Worm (Caenorhabditis elegans) whole organism, late embryonic: ENCODE data around the gene col-36.

Experiments
- C08G9.2 ChIP-seq: sonication (generic microtip); optimal IDR thresholded peaks from 2 replicates; lab custom pipeline; 2016; ENCODE audit warnings: mild to moderate bottlenecking, missing genetic modification characterization, moderate library complexity, missing compliant biosample characterization
- C38D4.7 ChIP-seq: fragments of 200-800 bp; sonication (Bioruptor generic); optimal IDR thresholded peaks from 2 replicates; lab custom pipeline; 2018; ENCODE audit warnings: mild to moderate bottlenecking, missing genetic modification characterization, moderate library complexity, missing compliant biosample characterization
- K02D7.2 ChIP-seq: sonication (generic microtip); optimal IDR thresholded peaks from 2 replicates; lab custom pipeline; 2017; ENCODE audit warnings: mild to moderate bottlenecking, missing genetic modification characterization, missing compliant biosample characterization
- T23F11.4 ChIP-seq: fragments of 200-800 bp; sonication (Bioruptor generic); optimal IDR thresholded peaks from 2 replicates; lab custom pipeline; 2018; ENCODE audit warnings: mild to moderate bottlenecking, missing genetic modification characterization, missing compliant biosample characterization
- Y22D7AL.16 ChIP-seq: sonication (generic microtip); optimal IDR thresholded peaks from 2 replicates; lab custom pipeline; 2016; ENCODE audit warnings: missing genetic modification characterization, missing compliant biosample characterization
- ama-1 ChIP-seq: fragments of 150-350 bp; optimal IDR thresholded peaks from 2 replicates; lab custom pipeline; 2014
- ceh-14 ChIP-seq: sonication (generic microtip); optimal IDR thresholded peaks from 2 replicates; lab custom pipeline; 2016; ENCODE audit warnings: missing genotype, missing genetic modification characterization, missing compliant biosample characterization
- ceh-18 ChIP-seq: sonication (generic microtip); optimal IDR thresholded peaks from 2 replicates; lab custom pipeline; 2016; ENCODE audit warnings: missing genetic modification characterization, missing compliant biosample characterization
- ceh-31 ChIP-seq: sonication (generic microtip); optimal IDR thresholded peaks from 2 replicates; lab custom pipeline; 2016; ENCODE audit warnings: missing genetic modification characterization, missing compliant biosample characterization
- ceh-34 ChIP-seq: sonication (generic microtip); optimal IDR thresholded peaks from 2 replicates; lab custom pipeline; 2016; ENCODE audit warnings: mild to moderate bottlenecking, missing genetic modification characterization, missing compliant biosample characterization
- elt-2 ChIP-seq: sonication (generic microtip); optimal IDR thresholded peaks from 2 replicates; lab custom pipeline; 2016; ENCODE audit warnings: missing genetic modification reagents, missing genetic modification characterization, missing compliant biosample characterization
- ets-4 ChIP-seq: sonication (generic microtip); optimal IDR thresholded peaks from 2 replicates; lab custom pipeline; 2016; ENCODE audit warnings: missing genetic modification characterization, missing compliant biosample characterization
- fax-1 ChIP-seq: sonication (generic microtip); optimal IDR thresholded peaks from 2 replicates; lab custom pipeline; 2016; ENCODE audit warnings: missing genotype, missing genetic modification characterization, missing compliant biosample characterization
- gmeb-2 ChIP-seq: sonication (generic microtip); optimal IDR thresholded peaks from 2 replicates; lab custom pipeline; 2016; ENCODE audit warnings: missing genetic modification characterization, inconsistent platforms, missing compliant biosample characterization
- hlh-15 ChIP-seq: sonication (generic microtip); optimal IDR thresholded peaks from 2 replicates; lab custom pipeline; 2016; ENCODE audit warnings: missing genetic modification characterization, missing compliant biosample characterization
- hlh-30 ChIP-seq: sonication (generic microtip); optimal IDR thresholded peaks from 2 replicates; lab custom pipeline; 2017; ENCODE audit warnings: antibody characterized with exemption, missing genetic modification characterization, missing compliant biosample characterization; ENCODE audit not compliant: insufficient read depth
- nfya-1 ChIP-seq: sonication (generic microtip); optimal IDR thresholded peaks from 2 replicates; lab custom pipeline; 2017; ENCODE audit warnings: missing genetic modification characterization, mild to moderate bottlenecking, missing compliant biosample characterization, antibody characterized with exemption, moderate library complexity
- pat-9 ChIP-seq: fragments of 200-800 bp; sonication (Bioruptor generic); optimal IDR thresholded peaks from 2 replicates; lab custom pipeline; 2018; ENCODE audit warnings: mild to moderate bottlenecking, missing genetic modification characterization, moderate library complexity, missing compliant biosample characterization
- ref-2 ChIP-seq: sonication (generic microtip); optimal IDR thresholded peaks from 2 replicates; lab custom pipeline; 2016; ENCODE audit warnings: missing genetic modification characterization, missing compliant biosample characterization
- tbx-2 ChIP-seq: sonication (generic microtip); optimal IDR thresholded peaks from 2 replicates; lab custom pipeline; 2016; ENCODE audit warnings: missing genetic modification characterization, missing compliant biosample characterization
- unc-3 ChIP-seq, 2 experiments: fragments of 200-800 bp in 1 of 2; sonication (Bioruptor generic) in 1 of 2; sonication (generic microtip) in 1 of 2; conservative IDR thresholded peaks in 1 of 2; optimal IDR thresholded peaks in 1 of 2; 2 replicates each; pipeline versions ENCODE4 v1.3.6 to Lab custom; 2016 to 2022; ENCODE audit warnings: missing compliant biosample characterization in 2 of 2, missing genetic modification characterization in 2 of 2, missing genetic modification reagents in 1 of 2
- unc-55 ChIP-seq: sonication (generic microtip); optimal IDR thresholded peaks from 2 replicates; lab custom pipeline; 2017; ENCODE audit warnings: missing biosample characterization, missing genetic modification reagents, missing genetic modification characterization
- zip-5 ChIP-seq: sonication (generic microtip); optimal IDR thresholded peaks from 2 replicates; lab custom pipeline; 2016; ENCODE audit warnings: missing genetic modification characterization, missing compliant biosample characterization
- ztf-16 ChIP-seq: sonication (generic microtip); optimal IDR thresholded peaks from 2 replicates; lab custom pipeline; 2017; ENCODE audit warnings: missing genetic modification characterization, missing compliant biosample characterization

col-36 gene

DNA sequence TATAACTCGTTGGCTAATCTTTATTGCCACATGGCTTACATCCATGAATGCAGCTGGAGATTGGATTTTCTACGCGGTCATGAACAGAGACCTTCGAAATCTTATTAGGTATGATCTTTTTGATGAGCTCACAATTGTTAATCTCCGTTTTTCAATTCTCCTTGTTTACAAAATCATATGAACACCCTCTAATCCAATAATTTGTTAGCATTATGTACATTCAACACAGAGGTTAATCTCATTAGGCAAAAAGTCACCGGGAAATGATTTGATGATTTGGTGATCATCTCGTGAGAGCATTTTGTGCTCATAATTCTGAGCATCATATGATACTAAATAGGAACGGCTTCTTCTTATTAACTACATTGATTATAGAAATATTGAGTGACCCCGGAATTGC is 22.4 kb downstream of the col-36 start:
- no peak for TF ChIP-seq Y22D7AL.16 (tag; lab: Kevin White, UChicago)

DNA sequence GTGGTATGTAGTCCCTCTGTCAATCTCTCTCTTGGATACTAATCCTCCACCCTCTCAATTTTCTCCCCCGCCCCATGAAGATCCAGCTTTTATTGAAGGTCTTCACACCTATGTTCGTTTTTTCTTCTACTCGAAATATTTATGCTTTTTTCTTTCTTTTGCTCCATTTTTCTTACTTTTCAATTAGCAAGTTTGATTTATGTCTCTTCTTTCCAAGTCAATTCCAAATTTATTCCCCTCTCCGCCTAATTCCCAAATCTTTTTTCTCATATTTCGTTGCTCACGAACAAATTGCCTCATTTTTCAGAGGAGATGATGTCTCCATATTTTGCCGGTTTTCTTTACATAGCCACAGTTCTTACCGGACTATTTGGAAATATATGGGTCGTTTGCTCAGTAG is 24.3 kb downstream of the col-36 start, which contains the start of gene npr-31:
TSS of gene npr-31 (plus strand) at position 301 of the 400 bp plus-strand sequence.
- no peak for TF ChIP-seq ceh-31 (tag; lab: Kevin White, UChicago)
- TF ChIP-seq, all 69 proteins: peak for 0

DNA sequence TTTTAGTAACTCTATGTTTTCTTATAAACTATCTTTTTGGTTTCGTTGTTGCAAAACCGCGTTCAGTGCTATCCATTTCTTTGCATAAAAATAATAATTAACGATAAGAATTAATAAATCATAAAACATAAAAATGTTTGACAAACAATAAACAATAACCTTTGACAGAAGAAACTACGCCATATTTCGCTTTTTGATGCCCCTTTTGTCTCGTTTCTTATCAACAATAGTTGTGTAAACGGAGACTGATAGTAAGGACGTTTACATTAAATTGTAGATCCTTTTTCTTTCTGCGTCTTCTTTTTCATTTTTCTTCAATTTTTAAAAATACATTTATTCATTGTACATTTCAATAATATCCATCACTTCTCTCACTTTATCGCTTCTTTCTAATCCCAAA is 29.5 kb downstream of the col-36 start:
- TF ChIP-seq elt-2 (tag; lab: Kevin White, UChicago) (peak; percentile 74), ceh-18 (tag; lab: Kevin White, UChicago) (no peak)

DNA sequence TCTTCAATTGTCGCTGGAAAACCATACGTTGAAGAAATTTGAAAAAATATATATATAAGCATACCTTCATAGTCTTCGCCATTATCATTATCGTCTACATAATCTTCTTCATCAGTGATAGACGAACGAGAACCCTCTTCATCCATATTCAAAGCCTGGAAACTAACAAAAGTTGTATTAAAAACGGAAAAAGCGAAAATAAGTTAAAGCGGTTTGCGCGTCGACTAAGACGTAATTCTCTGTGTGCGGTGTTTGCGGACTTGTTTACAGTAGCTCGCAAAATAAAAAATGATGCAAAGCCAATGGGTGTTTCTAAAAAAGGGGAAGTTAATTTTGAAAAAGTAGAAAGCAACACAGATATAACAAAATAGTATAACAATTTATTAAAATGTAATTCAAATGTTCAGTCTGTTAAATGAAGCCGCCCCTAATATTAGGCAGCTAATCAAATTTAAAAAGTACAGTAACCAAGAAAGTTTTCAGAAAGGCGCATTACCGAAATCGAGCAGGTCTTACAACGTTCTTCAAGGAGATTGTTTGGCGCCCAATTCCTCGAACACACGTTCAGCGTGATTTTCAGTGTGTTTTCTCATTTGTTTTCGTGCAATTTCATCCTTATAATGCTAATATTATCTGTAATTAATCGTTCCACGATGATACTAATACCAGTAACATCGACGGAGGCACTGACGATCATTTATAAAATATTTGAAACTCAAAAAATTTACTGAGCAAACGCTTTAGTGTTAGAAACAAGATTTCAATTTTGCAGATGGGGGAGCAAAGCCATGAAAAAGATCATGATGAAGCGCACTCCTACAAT is 36.5 kb downstream of the col-36 start, which contains the start of the genes T07F8.4 and gld-3:
TSS of gene T07F8.4 (minus strand) at position 162 of the 823 bp plus-strand sequence.
TSS of gene gld-3 (plus strand) at position 773 of the 823 bp plus-strand sequence.
- TF ChIP-seq unc-3 (GFP tag; conservative IDR thresholded peaks at IDR 0.05; lab: Robert Waterston, UW) (no peak), unc-3 (tag; optimal IDR thresholded peaks at IDR 0.05; lab: Kevin White, UChicago) (no peak), ztf-16 (tag; lab: Kevin White, UChicago) (no peak), nfya-1 (tag; lab: Kevin White, UChicago) (peak; percentile 4)

DNA sequence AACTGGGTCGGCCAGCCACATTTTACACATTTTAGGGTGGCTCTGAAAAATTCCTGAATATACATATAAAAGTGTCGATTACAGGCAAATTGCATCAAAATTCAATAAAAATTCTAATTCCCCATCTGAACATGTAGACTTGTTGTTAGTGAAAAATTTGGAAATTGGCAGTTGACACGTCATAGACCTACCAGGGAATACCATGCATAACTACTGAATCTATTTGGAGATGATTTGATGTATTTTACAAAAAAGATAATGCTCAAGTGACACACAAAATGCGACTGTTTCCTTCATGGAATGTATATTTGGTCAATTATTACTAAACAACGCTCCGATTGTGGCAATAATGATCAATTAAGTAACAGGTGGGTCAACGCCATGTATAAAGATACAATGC is 42.2 kb downstream of the col-36 start, which contains the start of gene F10E7.1:
TSS of gene F10E7.1 (plus strand) at position 301 of the 400 bp plus-strand sequence.
- TF ChIP-seq K02D7.2 (tag; lab: Kevin White, UChicago) (no peak), fax-1 (tag; lab: Kevin White, UChicago) (no peak), elt-2 (tag; lab: Kevin White, UChicago) (no peak), T23F11.4 (GFP tag; lab: Kevin White, UChicago) (no peak), hlh-30 (tag; lab: Kevin White, UChicago) (no peak), ceh-14 (tag; lab: Kevin White, UChicago) (no peak), ceh-18 (tag; lab: Kevin White, UChicago) (no peak), hlh-15 (tag; lab: Kevin White, UChicago) (no peak), gmeb-2 (tag; lab: Kevin White, UChicago) (no peak), ref-2 (no peak), ets-4 (no peak), unc-55 (GFP tag; lab: Kevin White, UChicago) (no peak), ama-1 (lab: Kevin White, UChicago) (no peak), pat-9 (no peak)

DNA sequence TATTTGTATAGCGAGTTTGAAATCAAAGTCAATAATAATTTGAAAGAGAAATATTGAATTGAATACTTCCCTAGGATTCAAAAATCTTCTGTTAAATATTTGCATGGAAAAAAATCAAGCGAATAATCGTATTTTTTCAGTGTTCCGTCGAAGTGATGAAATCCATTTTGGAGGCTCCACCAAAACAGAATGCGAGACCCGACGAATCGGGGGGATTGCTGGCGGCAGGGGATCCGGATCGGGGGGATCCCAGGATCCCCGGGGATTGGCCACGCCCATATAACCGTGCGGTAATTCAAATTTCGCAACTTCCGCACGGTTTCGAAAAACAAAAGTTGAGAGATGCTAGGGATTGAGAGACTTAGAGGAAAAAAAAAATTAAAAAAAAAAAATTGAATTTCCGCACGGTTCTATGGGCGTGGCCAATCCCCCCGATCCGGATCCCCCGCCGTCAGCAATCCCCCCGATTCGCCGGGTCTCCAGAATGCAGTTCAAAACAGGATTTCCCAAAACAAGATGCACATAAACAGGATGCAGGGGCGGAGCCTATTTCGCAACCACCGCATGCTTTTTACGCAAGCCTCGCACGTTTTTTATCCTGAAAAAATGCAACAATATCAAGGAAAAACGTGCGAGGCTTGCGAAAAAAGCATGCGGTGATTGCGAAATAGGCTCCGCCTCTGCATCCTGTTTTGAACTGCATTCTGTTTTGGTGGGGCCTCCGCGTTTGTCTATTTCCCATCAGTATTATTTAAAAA is 45.8 kb downstream of the col-36 start, which contains the start of gene F10E7.11:
TSS of gene F10E7.11 (minus strand) at position 232 of the 758 bp plus-strand sequence.
- TF ChIP-seq zip-5 (tag; lab: Kevin White, UChicago) (peak; percentile 29), C08G9.2 (tag; lab: Kevin White, UChicago) (peak; percentile 9), C38D4.7 (GFP tag; lab: Kevin White, UChicago) (no peak), ref-2 (peak; percentile 23), Y22D7AL.16 (tag; lab: Kevin White, UChicago) (no peak), ceh-34 (tag; lab: Kevin White, UChicago) (peak; percentile 16), tbx-2 (tag; lab: Kevin White, UChicago) (peak; percentile 59), ceh-31 (tag; lab: Kevin White, UChicago) (peak; percentile 25)
